Worm (Caenorhabditis elegans): ENCODE measurements around the gene PDB1.1.

PDB1.1 gene

DNA sequence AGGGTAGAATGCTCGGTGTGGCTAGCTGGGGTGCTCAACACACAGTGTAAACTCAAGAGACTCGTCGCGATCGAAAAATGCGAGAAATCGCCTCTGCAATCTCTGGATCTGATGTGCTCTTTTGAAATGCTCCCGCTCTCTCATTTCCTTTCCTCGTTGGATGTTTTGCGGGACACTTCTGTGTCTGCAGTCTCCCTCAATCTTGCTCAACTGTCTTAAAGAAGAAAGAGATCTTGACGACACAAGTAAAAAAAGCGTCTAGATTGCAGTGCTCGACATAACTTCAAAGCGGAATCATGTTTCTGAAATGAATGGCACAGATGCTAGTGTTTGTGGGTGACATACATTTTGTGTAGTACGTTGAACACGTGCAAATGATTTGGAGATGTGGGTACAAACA, 14.7 kb upstream of the PDB1.1 start:
- no peak for TF ChIP-seq sea-1 (GFP tag; conservative IDR thresholded peaks at IDR 0.05)
- no peak for TF ChIP-seq hmg-4 (GFP tag; optimal IDR thresholded peaks at IDR 0.05)
- TF ChIP-seq F13C5.2 (tag; optimal IDR thresholded peaks at IDR 0.05) = no peak
- no peak for TF ChIP-seq flt-1 (GFP tag; IDR thresholded peaks at IDR 0.05)
- no peak for TF ChIP-seq B0310.2 (tag; optimal IDR thresholded peaks at IDR 0.05)
- no peak for TF ChIP-seq scrt-1 (GFP tag; IDR thresholded peaks at IDR 0.05)
- no peak for TF ChIP-seq hnd-1 (tag; optimal IDR thresholded peaks at IDR 0.05)
- no peak for TF ChIP-seq tbx-37 (GFP tag; conservative IDR thresholded peaks at IDR 0.05)
- TF ChIP-seq ets-7 (tag; optimal IDR thresholded peaks at IDR 0.05) = no peak
- TF ChIP-seq ama-1 (optimal IDR thresholded peaks at IDR 0.05) = no peak
- no peak for TF ChIP-seq aly-1 (tag; optimal IDR thresholded peaks at IDR 0.05)
- no peak for TF ChIP-seq hmbx-1 (tag; optimal IDR thresholded peaks at IDR 0.05)
- no peak for TF ChIP-seq ceh-36 (tag; optimal IDR thresholded peaks at IDR 0.05)
- no peak for TF ChIP-seq pes-1 (GFP tag; IDR thresholded peaks at IDR 0.05)
- no peak for TF ChIP-seq tra-4 (tag; optimal IDR thresholded peaks at IDR 0.05)
- no peak for TF ChIP-seq ceh-13 (GFP tag; optimal IDR thresholded peaks at IDR 0.05)
- no peak for TF ChIP-seq tbx-11 (GFP tag; IDR thresholded peaks at IDR 0.05)

DNA sequence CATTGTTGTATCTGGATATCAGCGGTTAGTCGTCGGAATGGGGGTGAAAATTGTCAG, 14.5 kb upstream of the PDB1.1 start, which contains the start of the genes unc-98 and F08C6.18:
Gene unc-98 (minus strand): TSS at position 48 of the 57 bp plus-strand sequence.
Gene F08C6.18 (minus strand): TSS at position 57 of the 57 bp plus-strand sequence.
- TF ChIP-seq F13C5.2 (tag; optimal IDR thresholded peaks at IDR 0.05) (no peak), hnd-1 (tag; optimal IDR thresholded peaks at IDR 0.05) (no peak), pes-1 (GFP tag; IDR thresholded peaks at IDR 0.05) (no peak), ceh-36 (tag; optimal IDR thresholded peaks at IDR 0.05) (no peak), ets-7 (tag; optimal IDR thresholded peaks at IDR 0.05) (no peak), B0310.2 (tag; optimal IDR thresholded peaks at IDR 0.05) (no peak), tbx-37 (GFP tag; conservative IDR thresholded peaks at IDR 0.05) (no peak)

DNA sequence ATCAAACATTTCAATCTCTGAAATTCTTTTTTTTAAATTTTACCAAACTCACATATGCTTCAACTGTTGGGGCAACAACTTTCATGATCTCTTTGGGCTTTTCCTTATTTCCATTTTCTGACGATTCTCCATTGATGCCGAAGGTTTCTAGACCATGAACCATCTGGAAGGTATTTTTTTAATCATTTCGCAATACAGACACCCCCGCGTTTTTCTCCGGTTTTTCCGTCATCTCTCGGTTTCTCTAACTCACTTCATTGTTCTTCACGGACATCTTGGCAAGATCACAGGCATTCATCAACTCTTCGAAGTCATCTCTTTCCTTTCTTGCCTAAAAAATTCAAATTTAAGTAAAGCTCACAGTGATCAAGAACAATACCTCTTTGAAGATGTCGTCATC, 14.3 kb upstream of the PDB1.1 start:
- TF ChIP-seq hnd-1 (tag; optimal IDR thresholded peaks at IDR 0.05) (no peak), scrt-1 (GFP tag; IDR thresholded peaks at IDR 0.05) (no peak), tra-4 (tag; optimal IDR thresholded peaks at IDR 0.05) (no peak), flt-1 (GFP tag; IDR thresholded peaks at IDR 0.05) (no peak), sea-1 (GFP tag; conservative IDR thresholded peaks at IDR 0.05) (no peak), aly-1 (tag; optimal IDR thresholded peaks at IDR 0.05) (no peak), tbx-11 (GFP tag; IDR thresholded peaks at IDR 0.05) (no peak), ceh-36 (tag; optimal IDR thresholded peaks at IDR 0.05) (no peak), F13C5.2 (tag; optimal IDR thresholded peaks at IDR 0.05) (no peak), B0310.2 (tag; optimal IDR thresholded peaks at IDR 0.05) (no peak), hmg-4 (GFP tag; optimal IDR thresholded peaks at IDR 0.05) (no peak), hmbx-1 (tag; optimal IDR thresholded peaks at IDR 0.05) (no peak), ets-7 (tag; optimal IDR thresholded peaks at IDR 0.05) (no peak), tbx-37 (GFP tag; conservative IDR thresholded peaks at IDR 0.05) (no peak), ceh-13 (GFP tag; optimal IDR thresholded peaks at IDR 0.05) (no peak), pes-1 (GFP tag; IDR thresholded peaks at IDR 0.05) (no peak), ama-1 (optimal IDR thresholded peaks at IDR 0.05) (no peak)

DNA sequence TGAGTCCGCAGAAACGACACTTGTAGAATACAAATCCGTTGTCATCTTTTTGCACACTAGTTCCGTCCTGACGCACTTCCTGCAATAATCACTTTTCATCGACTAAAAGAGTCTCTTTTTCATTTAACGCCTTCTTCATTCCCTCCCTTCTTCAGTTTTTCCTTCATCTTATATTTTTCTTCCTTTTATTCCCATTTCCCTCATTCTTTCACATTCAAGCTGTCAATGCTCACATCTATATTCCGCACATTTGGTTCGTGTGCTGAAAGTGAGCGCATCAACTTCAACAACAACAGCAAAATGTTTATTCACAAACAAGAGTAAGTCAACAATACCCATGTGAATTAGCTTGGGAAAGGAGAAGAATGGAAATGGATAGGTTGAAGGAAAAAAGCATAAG, 13.2 kb upstream of the PDB1.1 start, which contains the start of gene pcyt-1:
Gene pcyt-1 (plus strand): TSS at position 301 of the 400 bp plus-strand sequence.
- no peak for TF ChIP-seq scrt-1 (GFP tag; IDR thresholded peaks at IDR 0.05)
- no peak for TF ChIP-seq sea-1 (GFP tag; conservative IDR thresholded peaks at IDR 0.05)
- TF ChIP-seq hmg-4 (GFP tag; optimal IDR thresholded peaks at IDR 0.05) = no peak
- TF ChIP-seq hmbx-1 (tag; optimal IDR thresholded peaks at IDR 0.05) = no peak
- no peak for TF ChIP-seq ets-7 (tag; optimal IDR thresholded peaks at IDR 0.05)
- TF ChIP-seq pes-1 (GFP tag; IDR thresholded peaks at IDR 0.05) = no peak
- no peak for TF ChIP-seq ceh-36 (tag; optimal IDR thresholded peaks at IDR 0.05)
- no peak for TF ChIP-seq ceh-13 (GFP tag; optimal IDR thresholded peaks at IDR 0.05)
- TF ChIP-seq B0310.2 (tag; optimal IDR thresholded peaks at IDR 0.05) = no peak
- TF ChIP-seq hnd-1 (tag; optimal IDR thresholded peaks at IDR 0.05) = no peak
- TF ChIP-seq tbx-11 (GFP tag; IDR thresholded peaks at IDR 0.05) = no peak
- TF ChIP-seq tra-4 (tag; optimal IDR thresholded peaks at IDR 0.05) = no peak

DNA sequence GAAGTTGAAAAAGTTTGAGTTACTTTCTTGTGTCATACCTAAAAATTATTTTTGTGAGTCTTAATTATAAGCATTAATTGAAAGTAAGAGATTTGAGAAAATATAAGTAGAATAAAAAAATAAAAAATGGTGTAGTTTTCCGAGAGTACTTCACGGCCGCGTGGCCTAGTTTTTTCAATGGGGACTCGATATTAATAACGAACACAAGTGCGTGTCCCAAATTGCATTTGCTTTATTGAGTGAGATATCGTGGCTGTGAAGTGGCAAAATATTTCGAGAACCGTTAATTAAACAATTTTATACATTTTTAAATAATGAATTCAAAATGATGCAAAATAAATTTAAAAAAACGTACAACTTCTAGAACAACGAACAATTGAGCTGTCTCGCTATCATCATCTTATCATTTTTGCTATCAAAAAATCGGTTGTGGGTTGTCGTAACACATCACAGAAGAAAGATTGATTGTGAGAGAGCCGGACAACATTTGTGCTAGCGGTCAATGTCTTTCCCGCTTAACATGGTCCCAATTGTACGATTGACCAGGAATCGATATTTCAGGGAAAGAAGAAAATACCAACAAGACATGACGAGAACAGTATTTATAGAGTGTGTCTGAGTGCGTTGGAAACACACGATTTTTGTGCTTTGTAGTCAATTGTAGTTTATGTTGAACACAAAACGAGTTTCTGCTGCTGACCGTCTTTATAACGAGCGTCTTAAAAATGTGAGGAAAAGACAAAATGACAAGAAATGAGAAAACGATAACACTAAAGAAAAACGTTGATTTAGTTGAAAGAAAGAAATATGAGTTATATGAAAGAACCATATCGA, 11.0 kb upstream of the PDB1.1 start, which contains the start of gene apy-1:
Gene apy-1 (minus strand): TSS at position 38 of the 834 bp plus-strand sequence.
- TF ChIP-seq ets-7 (tag; optimal IDR thresholded peaks at IDR 0.05) = no peak
- TF ChIP-seq flt-1 (GFP tag; IDR thresholded peaks at IDR 0.05) = no peak
- TF ChIP-seq tbx-37 (GFP tag; conservative IDR thresholded peaks at IDR 0.05) = peak; percentile 21; the same call in 1 of the 2 replicates

DNA sequence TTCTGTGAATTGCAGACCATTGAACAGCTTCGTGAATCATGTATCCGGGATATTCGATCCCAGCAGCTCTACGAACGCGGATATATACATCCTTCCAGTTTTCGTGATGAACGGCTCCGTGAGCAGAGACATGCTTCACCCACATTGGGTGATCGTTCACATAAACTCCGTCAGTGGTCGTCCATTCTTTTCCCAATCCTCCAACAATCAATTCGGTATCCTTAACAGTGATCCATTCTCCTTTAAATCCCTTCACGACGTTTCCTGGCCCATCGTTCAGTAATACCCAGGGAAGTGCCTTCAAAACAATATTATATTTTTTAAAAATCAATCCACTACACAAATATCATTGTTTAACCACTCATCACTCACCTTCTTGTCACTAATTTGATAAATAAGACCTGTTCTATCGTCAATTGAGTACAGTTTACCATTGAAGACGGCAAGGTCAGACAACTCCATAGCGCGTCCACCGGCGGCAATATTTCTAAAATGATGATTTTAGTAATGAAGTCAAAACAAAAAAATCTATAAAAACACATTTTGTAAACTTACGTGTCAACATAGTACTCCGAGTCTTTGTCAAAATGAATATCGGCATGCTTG, 9.9 kb upstream of the PDB1.1 start:
- TF ChIP-seq hmbx-1 (tag; optimal IDR thresholded peaks at IDR 0.05) (no peak), ceh-13 (GFP tag; optimal IDR thresholded peaks at IDR 0.05) (no peak), tbx-37 (GFP tag; conservative IDR thresholded peaks at IDR 0.05) (no peak), hnd-1 (tag; optimal IDR thresholded peaks at IDR 0.05) (no peak), tra-4 (tag; optimal IDR thresholded peaks at IDR 0.05) (no peak), F13C5.2 (tag; optimal IDR thresholded peaks at IDR 0.05) (no peak), ama-1 (optimal IDR thresholded peaks at IDR 0.05) (no peak), B0310.2 (tag; optimal IDR thresholded peaks at IDR 0.05) (no peak), scrt-1 (GFP tag; IDR thresholded peaks at IDR 0.05) (no peak), ceh-36 (tag; optimal IDR thresholded peaks at IDR 0.05) (no peak), flt-1 (GFP tag; IDR thresholded peaks at IDR 0.05) (no peak), ets-7 (tag; optimal IDR thresholded peaks at IDR 0.05) (no peak)

DNA sequence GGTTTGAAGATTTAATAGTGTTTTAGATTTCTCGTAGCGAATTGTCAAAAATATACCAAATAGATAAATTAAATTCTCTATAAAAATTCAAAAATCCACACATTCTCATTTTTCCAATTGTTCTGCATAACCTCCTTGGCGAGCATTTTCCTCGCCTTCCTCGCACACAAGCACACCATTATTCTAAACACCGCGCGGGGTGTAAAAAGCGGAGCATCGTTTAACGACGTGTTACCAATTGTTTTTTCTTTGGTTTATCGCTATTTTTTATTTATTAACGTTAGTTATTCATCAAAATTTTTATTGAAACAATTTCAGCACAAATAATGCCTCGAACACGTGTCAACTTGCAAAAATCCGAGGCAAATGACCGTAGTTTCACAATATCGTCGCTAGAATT, 6.1 kb upstream of the PDB1.1 start, which contains the start of gene vps-52:
Gene vps-52 (plus strand): TSS at position 319 of the 400 bp plus-strand sequence.
- no peak for TF ChIP-seq hmbx-1 (tag; optimal IDR thresholded peaks at IDR 0.05)
- TF ChIP-seq ceh-13 (GFP tag; optimal IDR thresholded peaks at IDR 0.05) = no peak
- no peak for TF ChIP-seq scrt-1 (GFP tag; IDR thresholded peaks at IDR 0.05)
- no peak for TF ChIP-seq pes-1 (GFP tag; IDR thresholded peaks at IDR 0.05)
- TF ChIP-seq hmg-4 (GFP tag; optimal IDR thresholded peaks at IDR 0.05) = no peak
- TF ChIP-seq flt-1 (GFP tag; IDR thresholded peaks at IDR 0.05) = no peak
- TF ChIP-seq tra-4 (tag; optimal IDR thresholded peaks at IDR 0.05) = no peak
- no peak for TF ChIP-seq aly-1 (tag; optimal IDR thresholded peaks at IDR 0.05)
- no peak for TF ChIP-seq sea-1 (GFP tag; conservative IDR thresholded peaks at IDR 0.05)
- no peak for TF ChIP-seq ets-7 (tag; optimal IDR thresholded peaks at IDR 0.05)
- no peak for TF ChIP-seq ceh-36 (tag; optimal IDR thresholded peaks at IDR 0.05)
- no peak for TF ChIP-seq tbx-37 (GFP tag; conservative IDR thresholded peaks at IDR 0.05)
- no peak for TF ChIP-seq hnd-1 (tag; optimal IDR thresholded peaks at IDR 0.05)
- no peak for TF ChIP-seq ama-1 (optimal IDR thresholded peaks at IDR 0.05)
- no peak for TF ChIP-seq B0310.2 (tag; optimal IDR thresholded peaks at IDR 0.05)
- no peak for TF ChIP-seq F13C5.2 (tag; optimal IDR thresholded peaks at IDR 0.05)
- no peak for TF ChIP-seq tbx-11 (GFP tag; IDR thresholded peaks at IDR 0.05)

Data from whole organism, early embryonic.